Worm (Caenorhabditis elegans) whole organism, early embryonic: Measurements from ENCODE around the gene srsx-38.
"Not testable (repeated sequence)": the region's sequence is repeated elsewhere in the genome, so short reads cannot be mapped to it uniquely, and the experiment has no call there.

Experiments
- B0310.2 ChIP-seq: sonication (generic microtip); optimal IDR thresholded peaks from 2 replicates; lab custom pipeline; 2016; ENCODE audit warnings: mild to moderate bottlenecking, missing genetic modification characterization, missing compliant biosample characterization
- F13C5.2 ChIP-seq: sonication (generic microtip); optimal IDR thresholded peaks from 2 replicates; lab custom pipeline; 2017; ENCODE audit warnings: mild to moderate bottlenecking, missing genetic modification characterization, inconsistent platforms, missing compliant biosample characterization
- aly-1 ChIP-seq: sonication (generic microtip); optimal IDR thresholded peaks from 2 replicates; lab custom pipeline; 2016; ENCODE audit warnings: missing genetic modification characterization, missing compliant biosample characterization
- ama-1 ChIP-seq: fragments of 150-350 bp; optimal IDR thresholded peaks from 2 replicates; lab custom pipeline; 2014
- ceh-13 ChIP-seq: fragments of 200-800 bp; sonication (Bioruptor generic); optimal IDR thresholded peaks from 2 replicates; lab custom pipeline; 2018; ENCODE audit warnings: mild to moderate bottlenecking, missing genetic modification characterization, missing compliant biosample characterization
- ceh-36 ChIP-seq: sonication (generic microtip); optimal IDR thresholded peaks from 2 replicates; lab custom pipeline; 2016; ENCODE audit warnings: missing genetic modification characterization, inconsistent platforms, missing compliant biosample characterization
- ets-7 ChIP-seq: sonication (generic microtip); optimal IDR thresholded peaks from 2 replicates; lab custom pipeline; 2016; ENCODE audit warnings: missing genotype, missing genetic modification characterization, missing compliant biosample characterization
- flt-1 ChIP-seq: fragments of 200-800 bp; sonication (Bioruptor generic); IDR thresholded peaks from 2 replicates; pipeline ENCODE4 v1.3.6; 2022; ENCODE audit warnings: missing genetic modification characterization, missing compliant biosample characterization
- hmbx-1 ChIP-seq: sonication (generic microtip); optimal IDR thresholded peaks from 2 replicates; lab custom pipeline; 2016; ENCODE audit warnings: mild to moderate bottlenecking, missing genetic modification characterization, missing compliant biosample characterization
- hmg-4 ChIP-seq: fragments of 200-800 bp; sonication (Bioruptor generic); optimal IDR thresholded peaks from 2 replicates; lab custom pipeline; 2018; ENCODE audit warnings: mild to moderate bottlenecking, missing genetic modification characterization, missing compliant biosample characterization
- hnd-1 ChIP-seq: sonication (generic microtip); optimal IDR thresholded peaks from 2 replicates; lab custom pipeline; 2016; ENCODE audit warnings: missing genetic modification characterization, missing compliant biosample characterization
- pes-1 ChIP-seq: fragments of 200-800 bp; sonication (Bioruptor generic); IDR thresholded peaks from 2 replicates; pipeline ENCODE4 v1.3.6; 2022; ENCODE audit warnings: missing genetic modification reagents, missing genetic modification characterization, missing compliant biosample characterization
- scrt-1 ChIP-seq: fragments of 200-800 bp; sonication (Bioruptor generic); IDR thresholded peaks from 2 replicates; pipeline ENCODE4 v1.3.6; 2022; ENCODE audit warnings: missing genetic modification characterization, missing compliant biosample characterization
- sea-1 ChIP-seq: fragments of 200-800 bp; sonication (Bioruptor generic); conservative IDR thresholded peaks from 2 replicates; pipeline ENCODE4 v1.3.6; 2022; ENCODE audit warnings: missing genetic modification characterization, missing compliant biosample characterization
- tbx-11 ChIP-seq: fragments of 200-800 bp; sonication (Bioruptor generic); IDR thresholded peaks from 2 replicates; pipeline ENCODE4 v1.3.6; 2022; ENCODE audit warnings: missing genetic modification characterization, missing compliant biosample characterization
- tbx-37 ChIP-seq: fragments of 200-800 bp; sonication (Bioruptor generic); conservative IDR thresholded peaks from 2 replicates; pipeline ENCODE4 v1.3.6; 2022; ENCODE audit warnings: missing genetic modification reagents, missing genetic modification characterization, missing compliant biosample characterization
- tra-4 ChIP-seq: sonication (generic microtip); optimal IDR thresholded peaks from 2 replicates; lab custom pipeline; 2017; ENCODE audit warnings: missing genetic modification characterization, missing compliant biosample characterization

srsx-38 gene

ce11 chrV:15824866-15825265 lies 17.5 kb upstream of the srsx-38 start, which contains the start of gene srbc-50:
TSS of gene srbc-50 (minus strand) at chrV:15824966.
- TF ChIP-seq tra-4 (tag; lab: Kevin White, UChicago) (no peak), scrt-1 (GFP tag; lab: Robert Waterston, UW) (no peak), tbx-37 (GFP tag; lab: Robert Waterston, UW) (no peak), hmbx-1 (no peak), ama-1 (lab: Kevin White, UChicago) (no peak), aly-1 (tag; lab: Kevin White, UChicago) (no peak), pes-1 (GFP tag; lab: Robert Waterston, UW) (no peak), ceh-36 (tag; lab: Kevin White, UChicago) (no peak), tbx-11 (GFP tag; lab: Robert Waterston, UW) (no peak), F13C5.2 (tag; lab: Kevin White, UChicago) (no peak), ets-7 (tag; lab: Kevin White, UChicago) (no peak), flt-1 (GFP tag; lab: Robert Waterston, UW) (no peak), hnd-1 (tag; lab: Kevin White, UChicago) (no peak), B0310.2 (tag; lab: Kevin White, UChicago) (no peak), ceh-13 (no peak), hmg-4 (GFP tag; lab: Kevin White, UChicago) (no peak), sea-1 (GFP tag; lab: Robert Waterston, UW) (no peak)

DNA sequence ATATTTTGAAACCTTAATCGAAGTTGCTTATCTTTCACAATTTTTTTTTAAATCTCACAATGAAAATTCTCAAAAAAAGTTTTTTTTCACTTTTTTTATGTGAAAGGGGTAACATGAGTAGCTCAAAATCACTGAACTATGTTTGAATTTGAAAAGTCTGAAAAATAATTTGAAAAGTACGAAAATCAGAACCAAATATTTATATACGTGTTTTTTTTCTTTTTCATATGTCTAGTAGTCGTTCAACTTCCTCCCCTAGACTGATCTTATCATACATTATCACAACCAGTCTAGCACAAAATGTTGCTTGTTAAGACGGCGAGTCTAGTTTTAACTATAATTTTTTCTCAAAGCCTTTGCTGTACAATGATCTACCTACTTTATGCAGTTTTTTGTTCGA lies 14.1 kb upstream of the srsx-38 start, which contains the start of gene srbc-49:
Gene srbc-49, plus strand, starts transcription at position 301 of the 400 bp plus-strand sequence.
- no peak for TF ChIP-seq hnd-1 (tag; lab: Kevin White, UChicago)
- no peak for TF ChIP-seq aly-1 (tag; lab: Kevin White, UChicago)
- TF ChIP-seq ceh-36 (tag; lab: Kevin White, UChicago) = no peak
- TF ChIP-seq ceh-13 = no peak
- TF ChIP-seq tbx-11 (GFP tag; lab: Robert Waterston, UW) = no peak
- TF ChIP-seq scrt-1 (GFP tag; lab: Robert Waterston, UW) = no peak
- no peak for TF ChIP-seq flt-1 (GFP tag; lab: Robert Waterston, UW)
- no peak for TF ChIP-seq ama-1 (lab: Kevin White, UChicago)
- no peak for TF ChIP-seq sea-1 (GFP tag; lab: Robert Waterston, UW)
- no peak for TF ChIP-seq hmbx-1

DNA sequence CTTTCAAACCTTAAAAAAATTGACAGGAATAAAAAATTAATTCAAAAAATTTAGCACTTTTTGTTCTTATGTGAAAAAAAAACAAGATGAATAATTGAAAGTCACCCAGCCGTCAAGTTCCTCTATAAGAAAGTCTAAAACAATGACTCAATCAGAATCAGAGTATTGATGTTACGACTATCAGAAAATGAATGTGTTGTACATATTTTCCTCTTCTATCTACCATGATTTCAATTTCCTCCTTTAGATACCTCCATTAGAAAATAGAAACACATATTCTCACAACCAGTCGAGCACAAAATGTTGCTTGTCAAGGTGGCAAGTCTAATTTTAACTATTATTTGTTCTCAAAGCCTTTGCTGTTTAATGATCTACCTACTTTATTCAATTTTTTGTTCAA lies 12.7 kb upstream of the srsx-38 start, which contains the start of gene srbc-48:
Gene srbc-48, plus strand, starts transcription at position 301 of the 400 bp plus-strand sequence.
- TF ChIP-seq hmg-4 (GFP tag; lab: Kevin White, UChicago) (no peak), tbx-37 (GFP tag; lab: Robert Waterston, UW) (no peak), tbx-11 (GFP tag; lab: Robert Waterston, UW) (no peak), ceh-36 (tag; lab: Kevin White, UChicago) (no peak), aly-1 (tag; lab: Kevin White, UChicago) (no peak), F13C5.2 (tag; lab: Kevin White, UChicago) (no peak), B0310.2 (tag; lab: Kevin White, UChicago) (no peak), pes-1 (GFP tag; lab: Robert Waterston, UW) (no peak), tra-4 (tag; lab: Kevin White, UChicago) (no peak), ets-7 (tag; lab: Kevin White, UChicago) (no peak), ceh-13 (no peak), flt-1 (GFP tag; lab: Robert Waterston, UW) (no peak), hmbx-1 (no peak), sea-1 (GFP tag; lab: Robert Waterston, UW) (no peak), scrt-1 (GFP tag; lab: Robert Waterston, UW) (no peak), hnd-1 (tag; lab: Kevin White, UChicago) (no peak), ama-1 (lab: Kevin White, UChicago) (no peak)

DNA sequence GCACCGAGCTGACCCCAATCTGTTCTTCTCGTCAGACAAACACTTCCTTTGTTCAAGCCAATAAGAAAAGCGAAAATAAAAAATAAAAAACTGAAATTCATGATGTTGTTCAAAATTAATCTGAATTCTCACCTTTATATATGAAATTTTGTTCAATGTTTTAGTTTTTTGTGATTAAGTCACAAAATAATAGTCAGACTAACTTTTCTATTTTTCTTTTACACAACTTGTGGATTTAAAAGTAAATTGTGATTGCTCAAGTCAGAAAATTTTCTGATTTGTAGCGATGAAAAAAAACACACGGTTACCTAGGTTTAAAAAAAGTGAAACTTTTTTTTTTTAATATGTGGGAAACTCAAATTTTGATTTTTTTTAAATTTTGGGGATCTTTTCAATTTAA lies 10.4 kb upstream of the srsx-38 start, which contains the start of gene abf-3:
Gene abf-3, minus strand, starts transcription at position 101 of the 400 bp plus-strand sequence.
- TF ChIP-seq flt-1 (GFP tag; lab: Robert Waterston, UW) (no peak), ceh-13 (no peak), scrt-1 (GFP tag; lab: Robert Waterston, UW) (no peak), hmbx-1 (no peak), ceh-36 (tag; lab: Kevin White, UChicago) (no peak), hmg-4 (GFP tag; lab: Kevin White, UChicago) (no peak), F13C5.2 (tag; lab: Kevin White, UChicago) (no peak), hnd-1 (tag; lab: Kevin White, UChicago) (no peak), tra-4 (tag; lab: Kevin White, UChicago) (no peak), ama-1 (lab: Kevin White, UChicago) (no peak), tbx-11 (GFP tag; lab: Robert Waterston, UW) (no peak), B0310.2 (tag; lab: Kevin White, UChicago) (no peak), ets-7 (tag; lab: Kevin White, UChicago) (no peak), sea-1 (GFP tag; lab: Robert Waterston, UW) (no peak), tbx-37 (GFP tag; lab: Robert Waterston, UW) (no peak), aly-1 (tag; lab: Kevin White, UChicago) (no peak), pes-1 (GFP tag; lab: Robert Waterston, UW) (no peak)

ce11 chrV:15815962-15816432 lies 8.7 kb upstream of the srsx-38 start, which contains the start of the genes fbxa-69 and F54B8.4:
TSS of gene fbxa-69 (minus strand) at chrV:15815971.
TSS of gene F54B8.4 (plus strand) at chrV:15816382.
- TF ChIP-seq tra-4 (tag; lab: Kevin White, UChicago) (no peak), ceh-36 (tag; lab: Kevin White, UChicago) (no peak), B0310.2 (tag; lab: Kevin White, UChicago) (no peak), sea-1 (GFP tag; lab: Robert Waterston, UW) (no peak), scrt-1 (GFP tag; lab: Robert Waterston, UW) (no peak), tbx-11 (GFP tag; lab: Robert Waterston, UW) (no peak), pes-1 (GFP tag; lab: Robert Waterston, UW) (no peak)

ce11 chrV:15811982-15812381 lies 4.7 kb upstream of the srsx-38 start, which contains the start of gene nhr-282:
TSS of gene nhr-282 (plus strand) at chrV:15812282.
- TF ChIP-seq tra-4 (tag; lab: Kevin White, UChicago); sea-1 (GFP tag; lab: Robert Waterston, UW); ceh-13: not testable (repeated sequence)
